Fruit fly (Drosophila melanogaster) whole organism, wandering third instar larva: Measurements from ENCODE around the gene CG1309.
A peak's percentile ranks its signal among the peaks of the same experiment; 100 is the strongest.

Experiments
- Myc ChIP-seq: fragments of >200 bp; optimal IDR thresholded peaks from 2 replicates; lab custom pipeline; 2017
- OdsH ChIP-seq: fragments of 200-800 bp; sonication (Bioruptor generic); optimal IDR thresholded peaks from 2 replicates; lab custom pipeline; 2016; ENCODE audit warnings: missing biosample characterization, mild to moderate bottlenecking, missing genetic modification characterization
- dl ChIP-seq, 2 experiments: fragments of 175-275, 200-275 bp in 1 of 2; fragments of 200-275 bp in 1 of 2; sonication (Bioruptor generic); optimal IDR thresholded peaks; lab custom pipeline; 2018; ENCODE audit warnings: mild to moderate bottlenecking in 2 of 2, missing biosample characterization in 2 of 2, missing genetic modification characterization in 2 of 2, moderate library complexity in 2 of 2; ENCODE audit not compliant: partially characterized antibody in 2 of 2, insufficient read depth in 1 of 2
- foxo ChIP-seq, 2 experiments: fragments of 200-800 bp; sonication (Bioruptor generic); optimal IDR thresholded peaks; 2 replicates in 1 of 2; 3 replicates in 1 of 2; lab custom pipeline; 2016 to 2017; ENCODE audit warnings: missing biosample characterization in 2 of 2, missing genetic modification characterization in 2 of 2
- fru ChIP-seq: fragments of 200-800 bp; sonication (Bioruptor generic); optimal IDR thresholded peaks from 3 replicates; lab custom pipeline; 2016; ENCODE audit warnings: missing biosample characterization, mild to moderate bottlenecking, missing genetic modification characterization
- lola ChIP-seq: fragments of >200 bp; optimal IDR thresholded peaks from 2 replicates; lab custom pipeline; 2017; ENCODE audit warnings: missing biosample characterization, missing genetic modification characterization
- pan ChIP-seq: fragments of >200 bp; optimal IDR thresholded peaks from 2 replicates; lab custom pipeline; 2017

DNA sequence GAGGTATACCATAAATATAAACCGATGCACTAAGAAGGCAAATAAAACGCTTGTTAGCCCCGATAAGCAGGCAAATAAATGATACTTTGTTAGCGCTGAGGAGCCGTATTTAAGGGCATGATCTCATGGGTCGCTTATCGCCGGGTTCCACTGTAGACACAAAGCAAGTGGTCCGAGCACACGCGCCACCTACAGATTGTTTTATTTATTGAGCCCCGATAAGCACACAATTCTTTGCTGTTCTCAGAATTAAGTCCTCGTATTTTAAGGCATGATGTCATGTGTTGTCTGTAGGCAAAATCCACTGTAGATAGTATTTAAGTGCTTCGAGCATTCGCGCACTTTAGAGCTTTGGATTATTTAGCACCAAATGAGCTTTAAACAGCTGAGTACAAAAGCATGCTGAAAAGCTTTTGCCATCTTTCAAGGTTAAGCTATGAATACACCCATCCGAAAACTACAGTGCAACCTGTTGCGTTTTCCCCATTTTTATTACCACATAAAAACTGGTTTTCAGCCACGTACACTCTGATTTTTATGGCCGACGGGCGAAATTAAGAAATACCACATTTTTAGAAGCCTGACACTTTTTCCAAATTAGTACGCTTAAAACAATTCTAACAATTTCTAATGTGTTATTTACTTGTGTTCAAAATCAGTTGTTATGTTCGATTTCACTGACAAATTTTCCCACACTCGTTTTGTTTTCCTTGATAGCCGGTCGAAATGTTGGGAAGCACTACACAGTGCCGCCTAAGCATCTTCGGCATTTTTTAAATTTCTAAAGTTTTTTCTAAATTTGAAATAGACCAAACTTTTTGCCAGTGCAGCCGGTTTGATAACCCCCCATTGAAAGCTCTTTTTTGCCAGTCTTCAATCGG is 19.5 kb upstream of the CG1309 start, which contains the start of gene Sqor:
- TF ChIP-seq dl (GFP tag; optimal IDR thresholded peaks at IDR 0.05; lab: Kevin White, UChicago; ENCODE audit: insufficient read depth in 1 of 2, partially characterized antibody in 2 of 2) = no peak
- TF ChIP-seq foxo (GFP tag; optimal IDR thresholded peaks at IDR 0.05; lab: Kevin White, UChicago) = peak; percentile 64 to 92
- no peak for TF ChIP-seq pan
- no peak for TF ChIP-seq lola (GFP tag; lab: Kevin White, UChicago)
- TF ChIP-seq fru (GFP tag; lab: Kevin White, UChicago) = peak; percentile 95
- peak; percentile 93 for TF ChIP-seq OdsH (GFP tag; lab: Kevin White, UChicago)
- peak; percentile 64 for TF ChIP-seq Myc (lab: Kevin White, UChicago)
